Worm (Caenorhabditis elegans) whole organism, late embryonic: ENCODE results near the gene F14H3.14.

Experiments used
- C38D4.7 ChIP-seq: fragments of 200-800 bp; sonication (Bioruptor generic); optimal IDR thresholded peaks from 2 replicates; lab custom pipeline; 2018; ENCODE audit warnings: mild to moderate bottlenecking, missing genetic modification characterization, moderate library complexity, missing compliant biosample characterization
- K02D7.2 ChIP-seq: sonication (generic microtip); optimal IDR thresholded peaks from 2 replicates; lab custom pipeline; 2017; ENCODE audit warnings: mild to moderate bottlenecking, missing genetic modification characterization, missing compliant biosample characterization
- Y22D7AL.16 ChIP-seq: sonication (generic microtip); optimal IDR thresholded peaks from 2 replicates; lab custom pipeline; 2016; ENCODE audit warnings: missing genetic modification characterization, missing compliant biosample characterization
- ahr-1 ChIP-seq: sonication (generic microtip); optimal IDR thresholded peaks from 2 replicates; lab custom pipeline; 2016; ENCODE audit warnings: missing genetic modification characterization, missing compliant biosample characterization
- ceh-18 ChIP-seq: sonication (generic microtip); optimal IDR thresholded peaks from 2 replicates; lab custom pipeline; 2016; ENCODE audit warnings: missing genetic modification characterization, missing compliant biosample characterization
- ceh-19 ChIP-seq: fragments of 200-800 bp; sonication (Bioruptor generic); optimal IDR thresholded peaks from 2 replicates; lab custom pipeline; 2018; ENCODE audit warnings: mild to moderate bottlenecking, missing genetic modification characterization, missing compliant biosample characterization
- ceh-24 ChIP-seq: sonication (generic microtip); optimal IDR thresholded peaks from 2 replicates; lab custom pipeline; 2016; ENCODE audit warnings: mild to moderate bottlenecking, missing genetic modification characterization, missing compliant biosample characterization
- ceh-31 ChIP-seq: sonication (generic microtip); optimal IDR thresholded peaks from 2 replicates; lab custom pipeline; 2016; ENCODE audit warnings: missing genetic modification characterization, missing compliant biosample characterization
- ceh-34 ChIP-seq: sonication (generic microtip); optimal IDR thresholded peaks from 2 replicates; lab custom pipeline; 2016; ENCODE audit warnings: mild to moderate bottlenecking, missing genetic modification characterization, missing compliant biosample characterization
- dmd-4 ChIP-seq: sonication (generic microtip); optimal IDR thresholded peaks from 2 replicates; lab custom pipeline; 2016; ENCODE audit warnings: borderline replicate concordance, missing genetic modification characterization, missing compliant biosample characterization
- elt-2 ChIP-seq: sonication (generic microtip); optimal IDR thresholded peaks from 2 replicates; lab custom pipeline; 2016; ENCODE audit warnings: missing genetic modification reagents, missing genetic modification characterization, missing compliant biosample characterization
- elt-4 ChIP-seq: sonication (generic microtip); optimal IDR thresholded peaks from 2 replicates; lab custom pipeline; 2016; ENCODE audit warnings: missing genetic modification characterization, missing compliant biosample characterization
- eyg-1 ChIP-seq: sonication (generic microtip); optimal IDR thresholded peaks from 2 replicates; lab custom pipeline; 2016; ENCODE audit warnings: missing genotype, missing genetic modification characterization, missing compliant biosample characterization
- fax-1 ChIP-seq: sonication (generic microtip); optimal IDR thresholded peaks from 2 replicates; lab custom pipeline; 2016; ENCODE audit warnings: missing genotype, missing genetic modification characterization, missing compliant biosample characterization
- gmeb-2 ChIP-seq: sonication (generic microtip); optimal IDR thresholded peaks from 2 replicates; lab custom pipeline; 2016; ENCODE audit warnings: missing genetic modification characterization, inconsistent platforms, missing compliant biosample characterization
- hlh-13 ChIP-seq: fragments of 200-800 bp; sonication (Bioruptor generic); optimal IDR thresholded peaks from 2 replicates; lab custom pipeline; 2018; ENCODE audit warnings: mild to moderate bottlenecking, missing genetic modification characterization, missing compliant biosample characterization
- hlh-30 ChIP-seq: sonication (generic microtip); optimal IDR thresholded peaks from 2 replicates; lab custom pipeline; 2017; ENCODE audit warnings: antibody characterized with exemption, missing genetic modification characterization, missing compliant biosample characterization; ENCODE audit not compliant: insufficient read depth
- hlh-8 ChIP-seq: sonication (generic microtip); optimal IDR thresholded peaks from 2 replicates; lab custom pipeline; 2016; ENCODE audit warnings: missing genotype, missing genetic modification characterization, missing compliant biosample characterization
- nhr-11 ChIP-seq: fragments of 150-350 bp; optimal IDR thresholded peaks from 2 replicates; lab custom pipeline; 2014; ENCODE audit warnings: missing biosample characterization, missing genetic modification characterization
- nhr-232 ChIP-seq: sonication (generic microtip); optimal IDR thresholded peaks from 2 replicates; lab custom pipeline; 2016; ENCODE audit warnings: missing genetic modification characterization, missing compliant biosample characterization
- odd-2 ChIP-seq: sonication (generic microtip); optimal IDR thresholded peaks from 2 replicates; lab custom pipeline; 2017; ENCODE audit warnings: antibody characterized with exemption, mild to moderate bottlenecking, missing genetic modification characterization, missing compliant biosample characterization
- pag-3 ChIP-seq: sonication (generic microtip); optimal IDR thresholded peaks from 2 replicates; lab custom pipeline; 2016; ENCODE audit warnings: missing compliant biosample characterization, missing genetic modification characterization, borderline replicate concordance
- pat-9 ChIP-seq: fragments of 200-800 bp; sonication (Bioruptor generic); optimal IDR thresholded peaks from 2 replicates; lab custom pipeline; 2018; ENCODE audit warnings: mild to moderate bottlenecking, missing genetic modification characterization, moderate library complexity, missing compliant biosample characterization
- pax-1 ChIP-seq: fragments of 150-350 bp; optimal IDR thresholded peaks from 2 replicates; lab custom pipeline; 2014; ENCODE audit warnings: missing biosample characterization, missing genetic modification characterization
- pha-2 ChIP-seq: sonication (generic microtip); optimal IDR thresholded peaks from 2 replicates; lab custom pipeline; 2017; ENCODE audit warnings: mild to moderate bottlenecking, missing genetic modification characterization, missing compliant biosample characterization
- pha-4 ChIP-seq: fragments of 150-350 bp; optimal IDR thresholded peaks from 2 replicates; lab custom pipeline; 2018; ENCODE audit warnings: missing biosample characterization, missing genetic modification reagents, missing genetic modification characterization
- pqm-1 ChIP-seq: sonication (generic microtip); optimal IDR thresholded peaks from 2 replicates; lab custom pipeline; 2016; ENCODE audit warnings: missing genetic modification characterization, missing compliant biosample characterization
- ref-2 ChIP-seq: sonication (generic microtip); optimal IDR thresholded peaks from 2 replicates; lab custom pipeline; 2016; ENCODE audit warnings: missing genetic modification characterization, missing compliant biosample characterization
- rnt-1 ChIP-seq: sonication (generic microtip); optimal IDR thresholded peaks from 2 replicates; lab custom pipeline; 2016; ENCODE audit warnings: missing genetic modification characterization, missing compliant biosample characterization
- sox-2 ChIP-seq: fragments of 200-800 bp; sonication (Bioruptor generic); IDR thresholded peaks from 2 replicates; pipeline ENCODE4 v1.3.6; 2022; ENCODE audit warnings: missing genetic modification reagents, missing genetic modification characterization, missing compliant biosample characterization
- sox-4 ChIP-seq: sonication (generic microtip); optimal IDR thresholded peaks from 2 replicates; lab custom pipeline; 2017; ENCODE audit warnings: mild to moderate bottlenecking, missing genetic modification characterization, inconsistent platforms, missing compliant biosample characterization
- tbx-7 ChIP-seq: sonication (generic microtip); optimal IDR thresholded peaks from 2 replicates; lab custom pipeline; 2016; ENCODE audit warnings: missing genotype, missing genetic modification characterization, missing compliant biosample characterization
- ttx-3 ChIP-seq: sonication (generic microtip); optimal IDR thresholded peaks from 2 replicates; lab custom pipeline; 2016; ENCODE audit warnings: missing genetic modification reagents, missing genetic modification characterization, missing compliant biosample characterization
- unc-42 ChIP-seq: sonication (generic microtip); optimal IDR thresholded peaks from 2 replicates; lab custom pipeline; 2016; ENCODE audit warnings: missing genotype, missing genetic modification characterization, missing compliant biosample characterization
- unc-55 ChIP-seq: sonication (generic microtip); optimal IDR thresholded peaks from 2 replicates; lab custom pipeline; 2017; ENCODE audit warnings: missing biosample characterization, missing genetic modification reagents, missing genetic modification characterization
- zip-5 ChIP-seq: sonication (generic microtip); optimal IDR thresholded peaks from 2 replicates; lab custom pipeline; 2016; ENCODE audit warnings: missing genetic modification characterization, missing compliant biosample characterization

The F14H3.14 gene

DNA sequence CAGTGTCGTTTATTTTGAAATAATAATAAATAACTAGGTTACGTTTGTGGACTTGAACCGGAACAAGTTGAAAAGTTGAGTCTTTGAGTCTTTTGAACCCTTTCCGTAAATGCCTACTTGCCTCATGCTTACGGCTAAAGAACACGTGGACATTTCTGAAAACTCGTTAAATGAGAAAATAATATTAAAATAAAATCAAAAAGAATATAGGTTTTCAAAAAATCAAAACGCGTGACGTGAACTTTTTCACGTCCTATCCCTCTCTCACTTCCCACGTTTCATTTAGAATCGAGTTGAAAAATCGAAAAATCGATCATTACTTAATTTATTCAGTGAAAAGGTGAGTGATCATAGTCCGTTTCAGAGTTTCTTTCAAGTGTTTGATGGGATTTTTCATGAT, 13.5 kb downstream of the F14H3.14 start, which contains the start of gene best-12:
best-12 (plus strand) TSS at position 301 of the 400 bp plus-strand sequence.
- no peak for TF ChIP-seq C38D4.7 (GFP tag; lab: Kevin White, UChicago)

DNA sequence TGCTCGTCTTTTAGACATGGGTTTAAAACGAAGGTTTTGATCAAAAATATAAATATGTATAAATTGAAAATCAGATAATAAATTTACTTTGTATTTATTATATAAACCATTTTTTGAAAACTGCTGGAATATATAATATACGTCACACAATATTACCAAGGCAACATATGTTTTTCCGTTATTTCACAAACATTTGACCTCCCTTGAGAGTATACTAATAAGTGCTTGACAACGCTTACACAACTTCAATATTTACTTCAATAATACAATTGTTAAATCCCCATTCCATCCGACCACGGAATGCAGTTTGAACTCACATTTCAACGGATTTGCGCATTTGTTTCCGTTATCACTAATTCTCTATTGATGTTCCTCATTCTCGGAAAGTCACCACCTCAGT, 15.2 kb downstream of the F14H3.14 start, which contains the start of gene str-198:
str-198 (plus strand) TSS at position 301 of the 400 bp plus-strand sequence.
- TF ChIP-seq elt-4 (no peak), ceh-19 (GFP tag; lab: Kevin White, UChicago) (no peak), pha-4 (no peak), ceh-34 (tag; lab: Kevin White, UChicago) (no peak), K02D7.2 (tag; lab: Kevin White, UChicago) (no peak), sox-2 (GFP tag; lab: Robert Waterston, UW) (no peak), ttx-3 (tag; lab: Kevin White, UChicago) (no peak), tbx-7 (tag; lab: Kevin White, UChicago) (no peak), nhr-232 (tag; lab: Kevin White, UChicago) (no peak), zip-5 (no peak), ahr-1 (tag; lab: Kevin White, UChicago) (no peak), gmeb-2 (tag; lab: Kevin White, UChicago) (no peak), pax-1 (tag; lab: Kevin White, UChicago) (no peak), sox-4 (tag; lab: Kevin White, UChicago) (no peak), hlh-13 (GFP tag; lab: Kevin White, UChicago) (no peak), hlh-30 (tag; lab: Kevin White, UChicago) (no peak), eyg-1 (tag; lab: Kevin White, UChicago) (no peak), fax-1 (no peak)

DNA sequence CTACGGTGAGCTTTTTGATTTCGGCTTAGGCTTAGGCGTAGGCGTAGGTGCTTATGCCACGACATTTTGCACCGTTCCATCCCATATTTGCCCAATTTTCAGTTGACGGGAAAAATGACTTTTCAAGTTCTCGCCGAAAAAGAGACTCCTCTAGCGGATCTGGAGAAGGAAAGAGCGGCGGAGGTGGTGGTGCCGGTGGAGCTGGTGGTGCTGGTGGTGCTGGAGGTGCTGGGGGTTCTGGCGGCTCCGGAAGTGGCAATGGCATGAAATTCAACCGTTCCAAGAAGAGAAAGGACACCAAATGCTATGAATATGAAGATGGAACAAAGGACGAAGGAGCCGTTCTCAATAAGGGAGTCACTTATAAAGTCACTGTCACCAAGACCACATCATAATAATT, 15.6 kb downstream of the F14H3.14 start:
- no peak for TF ChIP-seq pax-1 (tag; lab: Kevin White, UChicago)
- no peak for TF ChIP-seq ceh-18 (tag; lab: Kevin White, UChicago)
- no peak for TF ChIP-seq ref-2 (tag; lab: Kevin White, UChicago)
- no peak for TF ChIP-seq nhr-232 (tag; lab: Kevin White, UChicago)
- no peak for TF ChIP-seq dmd-4
- no peak for TF ChIP-seq unc-42 (tag; lab: Kevin White, UChicago)
- TF ChIP-seq rnt-1 (tag; lab: Kevin White, UChicago), result no peak
- no peak for TF ChIP-seq ceh-24 (tag; lab: Kevin White, UChicago)
- TF ChIP-seq hlh-30 (tag; lab: Kevin White, UChicago), result no peak
- no peak for TF ChIP-seq hlh-8 (tag; lab: Kevin White, UChicago)

DNA sequence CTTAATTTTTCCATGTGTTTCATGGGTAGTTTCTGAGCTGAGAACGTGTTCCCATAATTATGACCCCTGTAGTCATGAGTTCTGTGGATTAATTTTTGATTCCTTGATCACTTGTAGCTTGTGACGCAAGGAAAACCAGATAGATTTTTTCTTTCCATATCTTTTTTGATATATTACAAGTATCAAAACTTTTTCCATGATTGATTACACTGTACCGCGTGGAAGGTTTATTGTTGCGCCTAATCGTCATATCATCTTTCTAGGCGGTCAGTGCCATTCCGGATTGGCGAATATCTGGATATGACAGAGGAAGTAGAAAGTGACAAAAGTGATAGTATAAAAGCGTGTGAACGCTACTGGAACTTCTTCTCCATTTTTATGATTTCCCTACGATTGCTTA, 16.1 kb downstream of the F14H3.14 start, which contains the start of gene ZK285.2:
ZK285.2 (plus strand) TSS at position 301 of the 400 bp plus-strand sequence.
- no peak for TF ChIP-seq elt-2 (tag; lab: Kevin White, UChicago)
- no peak for TF ChIP-seq pag-3 (tag; lab: Kevin White, UChicago)
- TF ChIP-seq dmd-4, result no peak
- TF ChIP-seq nhr-232 (tag; lab: Kevin White, UChicago), result no peak
- no peak for TF ChIP-seq ceh-31 (tag; lab: Kevin White, UChicago)
- no peak for TF ChIP-seq pha-4
- TF ChIP-seq C38D4.7 (GFP tag; lab: Kevin White, UChicago), result no peak

DNA sequence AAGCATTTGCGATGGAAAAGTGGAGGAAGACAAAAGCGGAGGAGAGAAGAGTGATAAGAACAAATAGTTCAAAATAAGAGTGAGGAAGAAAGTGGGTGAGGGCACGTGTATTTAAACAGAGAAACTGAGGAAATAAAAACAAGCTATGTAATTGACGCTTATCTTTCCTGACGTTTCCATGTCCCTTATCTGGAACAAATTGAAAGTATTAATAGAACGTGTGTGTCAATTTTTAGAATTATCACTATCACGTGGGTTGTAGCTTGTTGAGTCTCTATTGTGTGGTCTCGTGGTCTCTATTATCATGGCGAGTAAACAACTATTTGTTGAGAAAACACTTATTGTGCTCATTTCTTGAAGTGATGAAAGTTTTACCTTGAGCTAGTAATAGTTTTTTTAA, 16.9 kb downstream of the F14H3.14 start, which contains the start of gene T10C6.15:
T10C6.15 (minus strand) TSS at position 104 of the 400 bp plus-strand sequence.
- TF ChIP-seq odd-2 (tag; lab: Kevin White, UChicago), result no peak
- TF ChIP-seq pqm-1, result peak; percentile 0
- peak; percentile 75 for TF ChIP-seq elt-2 (tag; lab: Kevin White, UChicago)

DNA sequence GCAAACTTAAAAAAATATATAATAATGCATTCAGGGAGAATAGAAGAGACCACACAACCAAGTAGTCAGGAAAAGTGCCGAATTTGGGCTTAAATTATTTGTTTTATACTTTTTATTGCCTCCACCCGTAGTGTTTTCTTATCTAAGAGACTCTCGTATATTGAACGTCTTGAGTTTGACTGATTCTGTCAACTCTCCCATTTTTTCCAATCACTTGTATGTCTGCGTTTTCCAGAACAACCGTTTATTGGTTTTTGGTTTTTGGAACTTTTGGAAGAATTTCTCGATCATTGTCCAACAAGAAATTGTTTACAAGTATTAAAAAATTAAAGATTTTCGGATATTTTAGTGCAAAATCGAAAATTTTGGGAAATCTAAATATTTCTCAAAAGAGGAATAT, 19.0 kb downstream of the F14H3.14 start:
- TF ChIP-seq nhr-11 (tag; lab: Kevin White, UChicago) (no peak), pha-2 (tag; lab: Kevin White, UChicago) (no peak), hlh-13 (GFP tag; lab: Kevin White, UChicago) (no peak), gmeb-2 (tag; lab: Kevin White, UChicago) (no peak), pat-9 (tag; lab: Kevin White, UChicago) (no peak), unc-55 (no peak), Y22D7AL.16 (no peak), ttx-3 (tag; lab: Kevin White, UChicago) (no peak)
